Worm (Caenorhabditis elegans) whole organism, L2 larva: ENCODE data around the gene immt-1.

Experiments
- F13H6.1 ChIP-seq: sonication (generic microtip); optimal IDR thresholded peaks from 2 replicates; lab custom pipeline; 2016; ENCODE audit warnings: missing genetic modification characterization, missing compliant biosample characterization
- R02D3.7 ChIP-seq: fragments of 150-350 bp; optimal IDR thresholded peaks from 2 replicates; lab custom pipeline; 2014; ENCODE audit warnings: missing biosample characterization, missing genetic modification characterization
- ama-1 ChIP-seq: fragments of 150-350 bp; optimal IDR thresholded peaks from 2 replicates; lab custom pipeline; 2018; ENCODE audit warnings: inconsistent platforms
- blmp-1 ChIP-seq: sonication (generic microtip); optimal IDR thresholded peaks from 2 replicates; lab custom pipeline; 2017; ENCODE audit warnings: missing genetic modification characterization, mild to moderate bottlenecking, missing compliant biosample characterization, antibody characterized with exemption, moderate library complexity; ENCODE audit not compliant: insufficient read depth
- elt-3 ChIP-seq: sonication (generic microtip); optimal IDR thresholded peaks from 2 replicates; lab custom pipeline; 2017; ENCODE audit warnings: missing biosample characterization, missing genetic modification characterization
- gmeb-1 ChIP-seq: fragments of 150-350 bp; optimal IDR thresholded peaks from 2 replicates; lab custom pipeline; 2014; ENCODE audit warnings: missing biosample characterization, missing genetic modification characterization
- lin-39 ChIP-seq: fragments of 150-350 bp; optimal IDR thresholded peaks from 2 replicates; lab custom pipeline; 2014; ENCODE audit warnings: missing biosample characterization, missing genetic modification reagents, missing genetic modification characterization
- mdl-1 ChIP-seq, 2 experiments: fragments of 150-350 bp in 1 of 2; sonication (generic microtip) in 1 of 2; optimal IDR thresholded peaks; 2 replicates each; lab custom pipeline; 2017; ENCODE audit warnings: missing biosample characterization in 2 of 2, missing genetic modification characterization in 2 of 2
- nhr-10 ChIP-seq: sonication (generic microtip); optimal IDR thresholded peaks from 2 replicates; lab custom pipeline; 2017; ENCODE audit warnings: missing biosample characterization, missing genetic modification characterization
- nhr-237 ChIP-seq: fragments of 150-350 bp; optimal IDR thresholded peaks from 2 replicates; lab custom pipeline; 2014; ENCODE audit warnings: missing biosample characterization, missing genetic modification characterization
- skn-1 ChIP-seq: sonication (generic microtip); optimal IDR thresholded peaks from 2 replicates; lab custom pipeline; 2017; ENCODE audit warnings: missing biosample characterization, missing genetic modification characterization
- unc-62 ChIP-seq: fragments of 150-350 bp; optimal IDR thresholded peaks from 2 replicates; lab custom pipeline; 2014; ENCODE audit warnings: missing biosample characterization, missing genetic modification reagents, missing genetic modification characterization
- zag-1 ChIP-seq: fragments of 150-350 bp; optimal IDR thresholded peaks from 2 replicates; lab custom pipeline; 2014; ENCODE audit warnings: missing biosample characterization, missing genetic modification characterization
- ztf-4 ChIP-seq: fragments of 150-350 bp; optimal IDR thresholded peaks from 2 replicates; lab custom pipeline; 2014; ENCODE audit warnings: missing biosample characterization, missing genetic modification characterization

ce11 chrX:2700649-2701048 lies 13.7 kb upstream of the immt-1 start:
- TF ChIP-seq F13H6.1 (no peak), ztf-4 (tag; lab: Kevin White, UChicago) (no peak), nhr-237 (tag; lab: Kevin White, UChicago) (no peak), R02D3.7 (tag; lab: Kevin White, UChicago) (no peak), mdl-1 (tag; optimal IDR thresholded peaks at IDR 0.05; lab: Kevin White, UChicago) (no peak), elt-3 (tag; lab: Kevin White, UChicago) (no peak), unc-62 (GFP tag; lab: Kevin White, UChicago) (no peak), ama-1 (lab: Kevin White, UChicago) (no peak), skn-1 (tag; lab: Kevin White, UChicago) (no peak), blmp-1 (no peak), zag-1 (tag; lab: Kevin White, UChicago) (no peak), lin-39 (tag; lab: Kevin White, UChicago) (no peak), nhr-10 (tag; lab: Kevin White, UChicago) (no peak), gmeb-1 (tag; lab: Kevin White, UChicago) (no peak)
